Worm (Caenorhabditis elegans) whole organism, mixed stage, embryonic: ENCODE data around the gene srsx-1.

Experiments
- nhr-237 ChIP-seq: fragments of 150-350 bp; optimal IDR thresholded peaks from 2 replicates; lab custom pipeline; 2014; ENCODE audit warnings: missing biosample characterization, missing genetic modification characterization
- pha-4 ChIP-seq: fragments of 150-350 bp; optimal IDR thresholded peaks from 2 replicates; lab custom pipeline; 2018; ENCODE audit warnings: missing biosample characterization, missing genetic modification reagents, missing genetic modification characterization

ce11 chrV:17223305-17223704 lies 45.4 kb upstream of the srsx-1 start, which contains the start of gene srh-252:
- TF ChIP-seq pha-4 (tag; lab: Kevin White, UChicago) (no peak), nhr-237 (no peak)
